Worm (Caenorhabditis elegans): Measurements from ENCODE around the gene fbxb-65.
"Not testable (repeated sequence)": the region's sequence is repeated elsewhere in the genome, so short reads cannot be mapped to it uniquely, and the experiment has no call there.

Gene fbxb-65

DNA sequence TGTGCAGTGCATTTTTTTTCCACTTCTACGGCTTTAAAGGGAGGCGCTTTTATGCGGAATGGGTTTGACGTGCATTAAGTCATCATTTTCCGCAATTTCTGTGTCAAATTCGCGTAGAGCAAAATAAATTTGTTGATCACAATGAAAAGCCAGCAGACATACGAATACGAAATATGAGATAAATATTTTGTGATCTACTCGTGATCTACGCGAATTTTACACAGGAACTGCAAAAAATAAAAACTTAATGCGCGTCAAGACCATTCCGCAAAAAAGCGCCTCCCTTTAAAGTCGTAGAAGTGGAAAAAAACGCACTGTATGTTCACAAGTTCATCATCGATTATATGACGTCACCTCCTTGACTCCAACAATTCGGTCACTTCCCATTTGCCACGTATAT lies 18.0 kb upstream of the fbxb-65 start, which contains the start of gene C43D7.8:
C43D7.8 (minus strand) TSS at position 101 of the 400 bp plus-strand sequence.
- TF ChIP-seq lin-14 (GFP tag; optimal IDR thresholded peaks at IDR 0.05) (no peak), egl-27 (tag; optimal IDR thresholded peaks at IDR 0.05) (no peak), efl-1 (optimal IDR thresholded peaks at IDR 0.05) (no peak), efl-1 (GFP tag; optimal IDR thresholded peaks at IDR 0.05 in 1 of 2) (no peak), ceh-90 (tag; optimal IDR thresholded peaks at IDR 0.05) (no peak), skn-1 (tag; optimal IDR thresholded peaks at IDR 0.05) (no peak), alr-1 (tag; optimal IDR thresholded peaks at IDR 0.05; ENCODE audit: borderline replicate concordance) (no peak), fkh-4 (tag; optimal IDR thresholded peaks at IDR 0.05; ENCODE audit: borderline replicate concordance) (no peak)

DNA sequence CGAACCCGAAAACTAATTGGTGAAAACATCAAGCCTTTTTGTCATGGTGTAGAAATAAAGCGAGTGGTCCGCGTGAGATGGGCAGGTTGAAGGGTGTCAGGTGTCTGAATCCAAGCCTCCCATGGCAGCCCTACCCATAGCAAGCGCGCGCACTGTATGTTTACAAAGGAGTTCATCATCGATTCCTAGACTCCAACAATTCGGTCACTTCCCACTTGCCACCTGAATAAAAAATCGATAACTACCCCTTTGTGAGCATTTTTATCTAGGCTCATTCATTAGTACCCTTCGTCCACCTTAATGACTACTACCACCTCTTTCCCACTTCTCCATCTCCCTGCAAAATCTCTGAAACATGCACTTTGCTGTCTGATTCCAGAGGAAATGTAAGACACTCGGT lies 16.4 kb upstream of the fbxb-65 start, which contains the start of gene fbxb-64:
fbxb-64 (plus strand) TSS at position 301 of the 400 bp plus-strand sequence.
- TF ChIP-seq Y116A8C.19 (tag; optimal IDR thresholded peaks at IDR 0.05; ENCODE audit: borderline replicate concordance): no peak
- no peak for TF ChIP-seq tlp-1 (tag; optimal IDR thresholded peaks at IDR 0.05)
- no peak for TF ChIP-seq mdl-1 (tag; optimal IDR thresholded peaks at IDR 0.05)
- TF ChIP-seq ceh-90 (tag; optimal IDR thresholded peaks at IDR 0.05): no peak
- no peak for TF ChIP-seq sup-37 (GFP tag; optimal IDR thresholded peaks at IDR 0.05)
- TF ChIP-seq sptf-1 (tag; optimal IDR thresholded peaks at IDR 0.05): no peak
- no peak for TF ChIP-seq ztf-11 (tag; optimal IDR thresholded peaks at IDR 0.05)

DNA sequence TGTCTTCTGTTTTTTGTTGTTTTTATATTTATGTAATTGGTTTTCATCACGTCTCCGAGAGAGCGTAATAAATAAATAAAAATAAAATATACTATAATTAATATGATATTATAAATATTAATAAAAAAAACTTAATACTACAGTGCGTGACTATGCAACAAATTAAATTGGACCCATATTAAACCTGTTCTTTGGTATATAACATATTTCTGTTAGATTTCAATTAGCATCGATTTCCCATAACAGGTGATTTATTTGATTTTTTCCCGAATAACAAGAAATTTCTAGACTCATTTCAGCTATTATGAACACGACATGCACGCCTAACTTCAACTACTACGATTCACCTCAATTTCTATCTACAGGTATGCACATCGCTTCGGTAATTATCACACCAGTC lies 12.3 kb upstream of the fbxb-65 start, which contains the start of gene srh-208:
srh-208 (plus strand) TSS at position 301 of the 400 bp plus-strand sequence.
- not testable (repeated sequence) for TF ChIP-seq zip-4 (GFP tag; optimal IDR thresholded peaks at IDR 0.05); elt-2 (tag; optimal IDR thresholded peaks at IDR 0.05); ceh-90 (tag; optimal IDR thresholded peaks at IDR 0.05)

DNA sequence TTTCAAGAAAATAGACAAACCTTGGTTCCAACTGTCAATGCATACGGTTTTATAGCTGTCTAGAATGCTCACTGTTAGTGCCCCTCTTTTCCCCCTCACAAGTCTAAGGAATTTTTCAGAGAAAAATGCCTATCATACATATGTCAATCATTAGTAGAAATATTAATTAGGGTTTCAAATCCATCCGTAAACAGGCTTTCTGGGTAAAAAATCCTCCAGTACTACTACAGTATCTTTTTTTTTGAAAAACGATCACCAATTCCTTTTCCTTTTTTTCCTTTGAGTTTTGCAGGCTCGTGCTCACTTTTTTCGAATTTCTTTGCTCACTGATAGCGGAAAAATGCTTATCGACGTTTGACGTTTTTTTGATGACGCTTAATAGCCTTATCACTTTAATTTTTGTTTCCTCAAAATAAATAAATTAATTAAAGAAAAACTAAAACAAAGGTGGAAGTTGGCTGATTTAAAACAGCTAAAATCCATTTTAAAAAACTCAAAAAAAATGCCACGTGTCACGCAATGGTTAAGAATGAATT lies 9.8 kb upstream of the fbxb-65 start, which contains the start of gene C43D7.7:
C43D7.7 (minus strand) TSS at position 51 of the 536 bp plus-strand sequence.
- no peak for TF ChIP-seq unc-86 (tag; optimal IDR thresholded peaks at IDR 0.05)
- peak; percentile 69 for TF ChIP-seq elt-2 (tag; optimal IDR thresholded peaks at IDR 0.05)

DNA sequence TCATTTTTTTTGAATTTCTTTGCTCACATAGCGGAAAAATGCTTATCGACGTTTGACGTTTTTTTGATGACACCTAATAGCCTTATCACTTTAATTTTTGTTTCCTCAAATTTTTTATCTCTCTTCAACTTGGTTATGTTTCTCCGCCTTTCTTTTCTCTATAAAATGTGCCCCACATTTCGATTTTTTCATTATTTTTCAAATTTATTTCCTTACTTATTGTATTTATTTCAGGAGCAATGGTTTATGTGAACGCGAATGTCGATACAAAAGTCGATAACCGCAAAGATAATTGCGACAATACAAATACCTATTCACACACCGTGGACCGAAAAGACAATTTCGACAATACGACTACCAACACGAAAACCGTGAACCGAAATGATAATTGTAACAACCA lies 9.0 kb upstream of the fbxb-65 start, which contains the start of gene sdz-6:
sdz-6 (plus strand) TSS at position 229 of the 400 bp plus-strand sequence.
- TF ChIP-seq skn-1 (tag; optimal IDR thresholded peaks at IDR 0.05): no peak
- no peak for TF ChIP-seq rnt-1 (tag; optimal IDR thresholded peaks at IDR 0.05)
- TF ChIP-seq sptf-1 (tag; optimal IDR thresholded peaks at IDR 0.05): no peak
- no peak for TF ChIP-seq fkh-8 (tag; optimal IDR thresholded peaks at IDR 0.05)
- TF ChIP-seq elt-2 (tag; optimal IDR thresholded peaks at IDR 0.05): peak; percentile 25
- TF ChIP-seq zag-1 (tag; optimal IDR thresholded peaks at IDR 0.05): no peak
- TF ChIP-seq pax-3 (tag; optimal IDR thresholded peaks at IDR 0.05): no peak
- no peak for TF ChIP-seq ces-1 (GFP tag; optimal IDR thresholded peaks at IDR 0.05)
- TF ChIP-seq dsc-1 (tag; optimal IDR thresholded peaks at IDR 0.05): no peak

DNA sequence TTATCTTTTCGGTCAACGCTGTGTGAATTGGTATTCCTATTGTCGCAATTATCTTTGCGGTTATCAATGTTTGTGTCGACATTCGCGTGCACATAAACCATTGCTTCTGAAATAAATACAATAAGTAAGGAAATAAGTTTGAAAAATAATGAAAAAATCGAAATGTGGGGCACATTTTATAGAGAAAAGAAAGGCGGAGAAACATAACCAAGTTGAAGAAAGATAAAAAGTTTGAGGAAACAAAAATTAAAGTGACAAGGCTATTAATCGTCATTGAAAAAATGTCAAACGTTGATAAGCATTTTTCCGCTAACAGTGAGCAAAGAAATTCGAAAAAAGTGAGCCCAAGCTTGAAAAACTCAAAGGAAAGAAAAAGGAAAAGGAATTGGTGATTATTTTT lies 7.0 kb upstream of the fbxb-65 start, which contains the start of gene C43D7.4:
C43D7.4 (minus strand) TSS at position 101 of the 400 bp plus-strand sequence.
- TF ChIP-seq isw-1 (GFP tag; IDR thresholded peaks at IDR 0.05): no peak
- no peak for TF ChIP-seq sup-37 (GFP tag; optimal IDR thresholded peaks at IDR 0.05)
- TF ChIP-seq ztf-4 (tag; optimal IDR thresholded peaks at IDR 0.05): no peak
- TF ChIP-seq vab-15 (tag; optimal IDR thresholded peaks at IDR 0.05): no peak
- no peak for TF ChIP-seq nhr-12 (tag; optimal IDR thresholded peaks at IDR 0.05)
- TF ChIP-seq pqm-1 (tag; optimal IDR thresholded peaks at IDR 0.05): no peak
- TF ChIP-seq egl-27 (tag; optimal IDR thresholded peaks at IDR 0.05): no peak
- no peak for TF ChIP-seq hpl-2 (GFP tag; optimal IDR thresholded peaks at IDR 0.05)
- TF ChIP-seq unc-98 (GFP tag; IDR thresholded peaks at IDR 0.05): no peak
- no peak for TF ChIP-seq irx-1 (tag; optimal IDR thresholded peaks at IDR 0.05)
- no peak for TF ChIP-seq unc-30 (tag; optimal IDR thresholded peaks at IDR 0.05)
- no peak for TF ChIP-seq nhr-84 (tag; optimal IDR thresholded peaks at IDR 0.05)
- TF ChIP-seq lin-14 (GFP tag; optimal IDR thresholded peaks at IDR 0.05): no peak
- no peak for TF ChIP-seq ceh-8 (GFP tag; optimal IDR thresholded peaks at IDR 0.05)
- no peak for TF ChIP-seq ceh-88 (GFP tag; IDR thresholded peaks at IDR 0.05)
- TF ChIP-seq lir-3 (tag; optimal IDR thresholded peaks at IDR 0.05; ENCODE audit: poor library complexity): no peak
- no peak for TF ChIP-seq nhr-19 (GFP tag; conservative IDR thresholded peaks at IDR 0.05)
- no peak for TF ChIP-seq ceh-82 (tag; optimal IDR thresholded peaks at IDR 0.05)
- no peak for TF ChIP-seq efl-3 (GFP tag; optimal IDR thresholded peaks at IDR 0.05)
